Fruit fly (Drosophila melanogaster): ENCODE data around the gene MED15.
A peak's percentile ranks its signal among the peaks of the same experiment; 100 is the strongest.

MED15 gene

dm6 chr2L:495381-496240 lies 22.8 kb downstream of the MED15 start:
- TF ChIP-seq CG32264 (GFP tag; optimal IDR thresholded peaks at IDR 0.05) (no peak), fru (GFP tag; optimal IDR thresholded peaks at IDR 0.05) (no peak), dl (GFP tag; optimal IDR thresholded peaks at IDR 0.05; ENCODE audit: insufficient read depth in 1 of 2, partially characterized antibody in 2 of 2) (no peak), Rel (GFP tag; optimal IDR thresholded peaks at IDR 0.05) (no peak), Rel (tag; optimal IDR thresholded peaks at IDR 0.05) (peak; percentile 33), Hnf4 (GFP tag; optimal IDR thresholded peaks at IDR 0.05) (no peak)

dm6 chr2L:496436-496835 lies 23.6 kb downstream of the MED15 start:
- TF ChIP-seq dsf (GFP tag; optimal IDR thresholded peaks at IDR 0.05; ENCODE audit: borderline replicate concordance) (no peak), OdsH (GFP tag; optimal IDR thresholded peaks at IDR 0.05) (no peak), sv (GFP tag; optimal IDR thresholded peaks at IDR 0.05) (no peak), Hnf4 (GFP tag; optimal IDR thresholded peaks at IDR 0.05) (no peak), CrebA (GFP tag; optimal IDR thresholded peaks at IDR 0.05; ENCODE audit: borderline replicate concordance) (no peak)

- TF ChIP-seq Jra (GFP tag; optimal IDR thresholded peaks at IDR 0.05): no peak
Measured at dm6 chr2L:496841-497240, 24.0 kb downstream of the MED15 start.

- no peak for TF ChIP-seq h (GFP tag; optimal IDR thresholded peaks at IDR 0.05)
- TF ChIP-seq HLH106 (tag; optimal IDR thresholded peaks at IDR 0.05): no peak
- no peak for TF ChIP-seq dmrt93B (GFP tag; optimal IDR thresholded peaks at IDR 0.05)
- no peak for TF ChIP-seq Hr78 (GFP tag; optimal IDR thresholded peaks at IDR 0.05)
- no peak for TF ChIP-seq Myc (optimal IDR thresholded peaks at IDR 0.05)
- TF ChIP-seq dl (GFP tag; optimal IDR thresholded peaks at IDR 0.05; ENCODE audit: insufficient read depth in 1 of 2, partially characterized antibody in 2 of 2): no peak
- TF ChIP-seq CG32264 (GFP tag; optimal IDR thresholded peaks at IDR 0.05): no peak
- no peak for TF ChIP-seq brk (GFP tag; optimal IDR thresholded peaks at IDR 0.05)
- no peak for TF ChIP-seq jim (GFP tag; optimal IDR thresholded peaks at IDR 0.05)
- no peak for TF ChIP-seq woc (GFP tag; optimal IDR thresholded peaks at IDR 0.05)
- TF ChIP-seq pan (optimal IDR thresholded peaks at IDR 0.05): no peak
- TF ChIP-seq fru (GFP tag; optimal IDR thresholded peaks at IDR 0.05): no peak
- no peak for TF ChIP-seq N (GFP tag; optimal IDR thresholded peaks at IDR 0.05)
- no peak for TF ChIP-seq ey (GFP tag; optimal IDR thresholded peaks at IDR 0.05)
- TF ChIP-seq Dfd (GFP tag; optimal IDR thresholded peaks at IDR 0.05): no peak
- no peak for TF ChIP-seq Hr83 (GFP tag; optimal IDR thresholded peaks at IDR 0.05; ENCODE audit: poor library complexity, severe bottlenecking)
- TF ChIP-seq GATAd (GFP tag; optimal IDR thresholded peaks at IDR 0.05): no peak
- TF ChIP-seq psq (GFP tag; optimal IDR thresholded peaks at IDR 0.05): no peak
- no peak for TF ChIP-seq Sp1 (GFP tag; optimal IDR thresholded peaks at IDR 0.05)
- no peak for TF ChIP-seq Rel (GFP tag; optimal IDR thresholded peaks at IDR 0.05)
- no peak for TF ChIP-seq Rel (tag; optimal IDR thresholded peaks at IDR 0.05)
Measured at dm6 chr2L:497657-498473, 25.1 kb downstream of the MED15 start.

- TF ChIP-seq OdsH (GFP tag; optimal IDR thresholded peaks at IDR 0.05) (no peak), N (GFP tag; optimal IDR thresholded peaks at IDR 0.05) (no peak), lola (GFP tag; optimal IDR thresholded peaks at IDR 0.05) (no peak), rgr (GFP tag; optimal IDR thresholded peaks at IDR 0.05) (no peak), CrebA (GFP tag; optimal IDR thresholded peaks at IDR 0.05; ENCODE audit: borderline replicate concordance) (no peak), foxo (GFP tag; optimal IDR thresholded peaks at IDR 0.05) (no peak), Dif (GFP tag; optimal IDR thresholded peaks at IDR 0.05; ENCODE audit: partially characterized antibody) (no peak), Mio (GFP tag; optimal IDR thresholded peaks at IDR 0.05) (no peak), Dfd (GFP tag; optimal IDR thresholded peaks at IDR 0.05) (no peak), dl (GFP tag; optimal IDR thresholded peaks at IDR 0.05; ENCODE audit: insufficient read depth in 1 of 2, partially characterized antibody in 2 of 2) (no peak), woc (GFP tag; optimal IDR thresholded peaks at IDR 0.05) (no peak), brk (GFP tag; optimal IDR thresholded peaks at IDR 0.05) (no peak), Sp1 (GFP tag; optimal IDR thresholded peaks at IDR 0.05) (no peak), CG9705 (GFP tag; optimal IDR thresholded peaks at IDR 0.05) (no peak), sv (GFP tag; optimal IDR thresholded peaks at IDR 0.05) (no peak), Hr83 (GFP tag; optimal IDR thresholded peaks at IDR 0.05; ENCODE audit: poor library complexity, severe bottlenecking) (no peak), br (GFP tag; optimal IDR thresholded peaks at IDR 0.05) (no peak), Jra (GFP tag; optimal IDR thresholded peaks at IDR 0.05) (no peak), Myc (optimal IDR thresholded peaks at IDR 0.05) (no peak), GATAd (GFP tag; optimal IDR thresholded peaks at IDR 0.05) (no peak)
Measured at dm6 chr2L:498474-498821, 25.6 kb downstream of the MED15 start.
